Fruit fly (Drosophila melanogaster) whole organism, embryonic: ENCODE data around the gene CG33502.

Source experiments
- Aef1 ChIP-seq: fragments of 200-800 bp; sonication (Bioruptor generic); IDR thresholded peaks from 3 replicates; pipeline ENCODE4 v1.3.6; 2022; ENCODE audit warnings: missing biosample characterization, missing genetic modification characterization
- Antp ChIP-seq: fragments of 200-800 bp; sonication (Bioruptor generic); optimal IDR thresholded peaks from 3 replicates; lab custom pipeline; 2016; ENCODE audit warnings: missing biosample characterization, missing genetic modification characterization
- Atf-2 ChIP-seq: fragments of 200-800 bp; sonication (Bioruptor generic); optimal IDR thresholded peaks from 2 replicates; lab custom pipeline; 2016; ENCODE audit warnings: missing biosample characterization, missing genetic modification characterization
- CG10431 ChIP-seq: fragments of 200-800 bp; sonication (Bioruptor generic); optimal IDR thresholded peaks from 3 replicates; lab custom pipeline; 2018; ENCODE audit warnings: missing biosample characterization, mild to moderate bottlenecking, missing genetic modification characterization
- CG10462 ChIP-seq: fragments of 200-800 bp; sonication (Bioruptor generic); optimal IDR thresholded peaks from 2 replicates; lab custom pipeline; 2016; ENCODE audit warnings: missing biosample characterization, missing genetic modification characterization
- CG11504 ChIP-seq: fragments of 200-800 bp; sonication (Bioruptor generic); optimal IDR thresholded peaks from 3 replicates; lab custom pipeline; 2019; ENCODE audit warnings: missing biosample characterization, mild to moderate bottlenecking, missing genetic modification characterization, moderate library complexity
- CG11695 ChIP-seq: fragments of 200-800 bp; sonication (Bioruptor generic); IDR thresholded peaks from 3 replicates; pipeline ENCODE4 v1.3.6; 2022; ENCODE audit warnings: missing biosample characterization, missing genetic modification characterization
- CG1233 ChIP-seq: fragments of 200-800 bp; sonication (Bioruptor generic); optimal IDR thresholded peaks from 4 replicates; lab custom pipeline; 2018; ENCODE audit warnings: missing biosample characterization, mild to moderate bottlenecking, missing genetic modification characterization
- CG12769 ChIP-seq: fragments of 200-800 bp; sonication (Bioruptor generic); optimal IDR thresholded peaks from 2 replicates; lab custom pipeline; 2019; ENCODE audit warnings: missing biosample characterization, mild to moderate bottlenecking, missing genetic modification characterization, moderate library complexity
- CG12942 ChIP-seq: fragments of 200-800 bp; sonication (Bioruptor generic); optimal IDR thresholded peaks from 3 replicates; lab custom pipeline; 2016; ENCODE audit warnings: missing biosample characterization, missing genetic modification characterization
- CG14667 ChIP-seq: fragments of 200-800 bp; sonication (Bioruptor generic); IDR thresholded peaks from 2 replicates; pipeline ENCODE4 v1.3.6; 2022; ENCODE audit warnings: missing biosample characterization, missing genetic modification characterization
- CG14965 ChIP-seq: fragments of 200-800 bp; sonication (Bioruptor generic); optimal IDR thresholded peaks from 2 replicates; lab custom pipeline; 2016; ENCODE audit warnings: missing biosample characterization, missing genetic modification characterization, borderline replicate concordance
- CG1603 ChIP-seq: fragments of 200-800 bp; sonication (Bioruptor generic); optimal IDR thresholded peaks from 2 replicates; lab custom pipeline; 2019; ENCODE audit warnings: missing biosample characterization, mild to moderate bottlenecking, missing genetic modification characterization, moderate library complexity
- CG2678 ChIP-seq: fragments of 200-800 bp; sonication (Bioruptor generic); optimal IDR thresholded peaks from 3 replicates; lab custom pipeline; 2019; ENCODE audit warnings: missing biosample characterization, mild to moderate bottlenecking, missing genetic modification characterization, moderate library complexity
- CG34422 ChIP-seq: fragments of 200-800 bp; sonication (Bioruptor generic); IDR thresholded peaks from 3 replicates; pipeline ENCODE4 v1.3.6; 2022; ENCODE audit warnings: missing biosample characterization, missing genetic modification characterization
- CG4707 ChIP-seq: fragments of 200-800 bp; sonication (Bioruptor generic); optimal IDR thresholded peaks from 2 replicates; lab custom pipeline; 2018; ENCODE audit warnings: missing biosample characterization, mild to moderate bottlenecking, missing genetic modification characterization, moderate library complexity
- CG7786 ChIP-seq: fragments of 200-800 bp; sonication (Bioruptor generic); optimal IDR thresholded peaks from 2 replicates; lab custom pipeline; 2016; ENCODE audit warnings: missing biosample characterization, missing genetic modification characterization
- CG8924 ChIP-seq: fragments of 200-800 bp; optimal IDR thresholded peaks from 3 replicates; lab custom pipeline; 2019; ENCODE audit warnings: missing biosample characterization, mild to moderate bottlenecking, missing genetic modification characterization, moderate library complexity
- Drgx ChIP-seq: fragments of 200-800 bp; sonication (Bioruptor generic); IDR thresholded peaks from 2 replicates; pipeline ENCODE4 v1.3.6; 2022; ENCODE audit warnings: missing biosample characterization, missing genetic modification characterization
- E2f1 ChIP-seq: fragments of 200-800 bp; sonication (Bioruptor generic); IDR thresholded peaks from 2 replicates; pipeline ENCODE4 v1.3.6; 2022; ENCODE audit warnings: missing biosample characterization, missing genetic modification characterization
- Fer1 ChIP-seq: fragments of 200-800 bp; sonication (Bioruptor generic); optimal IDR thresholded peaks from 2 replicates; lab custom pipeline; 2017; ENCODE audit warnings: missing biosample characterization, mild to moderate bottlenecking, missing genetic modification characterization
- Hr3 ChIP-seq: fragments of 200-800 bp; sonication (Bioruptor generic); optimal IDR thresholded peaks from 3 replicates; lab custom pipeline; 2016; ENCODE audit warnings: missing biosample characterization, missing genetic modification characterization
- Hr51 ChIP-seq, 2 experiments: fragments of 200-800 bp; sonication (Bioruptor generic); optimal IDR thresholded peaks; 2 replicates in 1 of 2; 3 replicates in 1 of 2; lab custom pipeline; 2016 to 2018; ENCODE audit warnings: missing biosample characterization in 2 of 2, missing genetic modification characterization in 2 of 2, mild to moderate bottlenecking in 1 of 2, moderate library complexity in 1 of 2
- MBD-R2 ChIP-seq: fragments of 200-800 bp; sonication (Bioruptor generic); IDR thresholded peaks from 2 replicates; pipeline ENCODE4 v1.3.6; 2022; ENCODE audit warnings: missing biosample characterization, missing genetic modification characterization
- Myb ChIP-seq: fragments of 200-800 bp; sonication (Bioruptor generic); optimal IDR thresholded peaks from 2 replicates; lab custom pipeline; 2016; ENCODE audit warnings: missing biosample characterization, missing genetic modification characterization
- Side ChIP-seq: fragments of 200-800 bp; sonication (Bioruptor generic); optimal IDR thresholded peaks from 2 replicates; lab custom pipeline; 2016; ENCODE audit warnings: missing biosample characterization, missing genetic modification characterization
- Sin3A ChIP-seq: fragments of >200 bp; optimal IDR thresholded peaks from 2 replicates; lab custom pipeline; 2018
- Sox102F ChIP-seq: fragments of 200-800 bp; sonication (Bioruptor generic); optimal IDR thresholded peaks from 2 replicates; lab custom pipeline; 2018; ENCODE audit warnings: missing biosample characterization, mild to moderate bottlenecking, missing genetic modification characterization, moderate library complexity
- Ssrp ChIP-seq: fragments of 200-800 bp; sonication (Bioruptor generic); optimal IDR thresholded peaks from 2 replicates; lab custom pipeline; 2018; ENCODE audit warnings: missing biosample characterization, mild to moderate bottlenecking, missing genetic modification characterization, moderate library complexity
- Trl ChIP-seq, 3 experiments: fragments of >200 bp in 2 of 3; fragments of 200-800 bp in 1 of 3; sonication (Bioruptor generic) in 1 of 3; optimal IDR thresholded peaks; 2 replicates in 1 of 3; 3 replicates in 2 of 3; lab custom pipeline; 2016 to 2017; ENCODE audit warnings: missing biosample characterization in 1 of 3, missing genetic modification characterization in 1 of 3
- Vsx1 ChIP-seq: fragments of 200-800 bp; sonication (Bioruptor generic); optimal IDR thresholded peaks from 2 replicates; lab custom pipeline; 2017; ENCODE audit warnings: missing biosample characterization, mild to moderate bottlenecking, missing genetic modification characterization, missing genetic modification reagents
- chif ChIP-seq, 2 experiments: fragments of 200-800 bp; sonication (Bioruptor generic); optimal IDR thresholded peaks; 3 replicates each; lab custom pipeline; 2016; ENCODE audit warnings: missing biosample characterization in 2 of 2, missing genetic modification characterization in 2 of 2
- corto ChIP-seq: fragments of 200-800 bp; sonication (Bioruptor generic); optimal IDR thresholded peaks from 2 replicates; lab custom pipeline; 2016; ENCODE audit warnings: missing biosample characterization, mild to moderate bottlenecking, missing genetic modification characterization, moderate library complexity
- dmrt99B ChIP-seq: fragments of 200-800 bp; sonication (Bioruptor generic); optimal IDR thresholded peaks from 2 replicates; lab custom pipeline; 2018; ENCODE audit warnings: missing biosample characterization, mild to moderate bottlenecking, missing genetic modification characterization, moderate library complexity
- gem ChIP-seq: fragments of 200-800 bp; sonication (Bioruptor generic); optimal IDR thresholded peaks from 2 replicates; lab custom pipeline; 2019; ENCODE audit warnings: missing biosample characterization, mild to moderate bottlenecking, missing genetic modification characterization, moderate library complexity
- hkb ChIP-seq, 2 experiments: fragments of 200-800 bp in 1 of 2; fragments of >200 bp in 1 of 2; sonication (Bioruptor generic) in 1 of 2; IDR thresholded peaks in 1 of 2; optimal IDR thresholded peaks in 1 of 2; 2 replicates each; pipeline versions ENCODE4 v1.3.6 to Lab custom; 2017 to 2022; ENCODE audit warnings: missing biosample characterization in 1 of 2, missing genetic modification characterization in 1 of 2
- jigr1 ChIP-seq: fragments of 200-800 bp; sonication (Bioruptor generic); IDR thresholded peaks from 3 replicates; pipeline ENCODE4 v1.3.6; 2022; ENCODE audit warnings: missing biosample characterization, missing genetic modification characterization
- knrl ChIP-seq: fragments of 200-800 bp; sonication (Bioruptor generic); IDR thresholded peaks from 3 replicates; pipeline ENCODE4 v1.3.6; 2022; ENCODE audit warnings: missing biosample characterization, missing genetic modification characterization; ENCODE audit not compliant: partially characterized antibody
- lab ChIP-seq: fragments of 200-800 bp; sonication (Bioruptor generic); optimal IDR thresholded peaks from 3 replicates; lab custom pipeline; 2017; ENCODE audit warnings: missing biosample characterization, missing genetic modification characterization, mild to moderate bottlenecking, moderate library complexity, missing genetic modification reagents
- lbe ChIP-seq: fragments of 200-800 bp; sonication (Bioruptor generic); optimal IDR thresholded peaks from 2 replicates; lab custom pipeline; 2016; ENCODE audit warnings: missing biosample characterization, mild to moderate bottlenecking, missing genetic modification characterization
- nau ChIP-seq: fragments of 200-800 bp; sonication (Bioruptor generic); optimal IDR thresholded peaks from 3 replicates; lab custom pipeline; 2017; ENCODE audit warnings: missing biosample characterization, mild to moderate bottlenecking, missing genetic modification characterization, missing genetic modification reagents
- nmo ChIP-seq: fragments of 200-800 bp; sonication (Bioruptor generic); optimal IDR thresholded peaks from 2 replicates; lab custom pipeline; 2018; ENCODE audit warnings: missing biosample characterization, mild to moderate bottlenecking, missing genetic modification characterization, moderate library complexity
- ranshi ChIP-seq: fragments of 200-800 bp; sonication (Bioruptor generic); IDR thresholded peaks from 2 replicates; pipeline ENCODE4 v1.3.6; 2022; ENCODE audit warnings: missing biosample characterization, missing genetic modification characterization
- repo ChIP-seq: fragments of 200-800 bp; sonication (Bioruptor generic); optimal IDR thresholded peaks from 2 replicates; lab custom pipeline; 2016; ENCODE audit warnings: missing biosample characterization, missing genetic modification characterization
- trh ChIP-seq: fragments of 200-800 bp; sonication (Bioruptor generic); optimal IDR thresholded peaks from 2 replicates; lab custom pipeline; 2016; ENCODE audit warnings: missing biosample characterization, missing genetic modification characterization
- ttk ChIP-seq: fragments of 200-800 bp; sonication (Bioruptor generic); IDR thresholded peaks from 2 replicates; pipeline ENCODE4 v2.1.2; 2022; ENCODE audit warnings: missing biosample characterization, missing genetic modification characterization
- vfl ChIP-seq: fragments of 200-800 bp; sonication (Bioruptor generic); optimal IDR thresholded peaks from 2 replicates; lab custom pipeline; 2016; ENCODE audit warnings: missing biosample characterization, missing genetic modification characterization
- zf30C ChIP-seq: fragments of 200-800 bp; sonication (Bioruptor generic); optimal IDR thresholded peaks from 3 replicates; lab custom pipeline; 2018; ENCODE audit warnings: missing biosample characterization, mild to moderate bottlenecking, missing genetic modification characterization

The CG33502 gene

DNA sequence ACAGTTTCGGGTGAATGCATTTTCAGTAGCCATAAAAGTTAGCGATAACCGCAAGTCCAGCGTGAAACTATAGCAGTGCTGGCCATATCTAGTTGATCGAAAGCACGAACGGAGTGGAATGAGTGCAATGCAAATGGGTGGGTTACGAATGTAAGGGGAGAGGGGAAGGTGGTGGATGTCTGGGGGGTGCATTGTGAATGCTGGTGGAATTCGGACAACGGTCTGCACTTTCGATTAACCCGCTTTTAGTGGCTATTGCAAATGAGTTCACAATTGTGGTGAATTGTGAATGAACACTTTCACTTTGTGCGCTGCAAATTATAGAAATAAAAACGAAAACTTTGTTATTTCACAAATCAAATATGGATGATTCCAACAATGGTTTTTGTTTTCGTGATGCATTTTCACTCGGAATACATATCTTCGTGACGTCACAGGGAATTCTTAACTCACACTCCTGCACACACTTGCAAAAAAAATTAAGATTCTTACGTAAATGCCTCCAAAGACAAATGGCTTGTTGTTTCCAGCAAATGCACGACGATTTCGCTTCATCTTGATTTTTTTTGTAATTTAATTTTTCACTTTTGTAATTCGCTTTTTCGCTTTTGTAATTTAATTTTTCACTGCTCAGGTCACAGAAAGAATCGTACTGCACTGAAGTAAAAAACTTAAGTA, 18.3 kb upstream of the CG33502 start, which contains the start of gene DIP1 (continued):
- TF ChIP-seq hkb (optimal IDR thresholded peaks at IDR 0.05; lab: Kevin White, UChicago) (no peak), hkb (GFP tag; IDR thresholded peaks at IDR 0.05; lab: Robert Waterston, UW) (peak; percentile 71), Side (GFP tag; lab: Kevin White, UChicago) (peak; percentile 45), knrl (GFP tag; lab: Robert Waterston, UW) (no peak), corto (GFP tag; lab: Kevin White, UChicago) (peak; percentile 58), CG4707 (GFP tag; lab: Kevin White, UChicago) (no peak), lab (GFP tag; lab: Kevin White, UChicago) (peak; percentile 27), Hr3 (GFP tag; lab: Kevin White, UChicago) (no peak), dmrt99B (tag; lab: Kevin White, UChicago) (peak; percentile 10), lbe (GFP tag; lab: Kevin White, UChicago) (peak; percentile 42), CG1603 (tag; lab: Kevin White, UChicago) (peak; percentile 3), gem (tag; lab: Kevin White, UChicago) (peak; percentile 50), CG1233 (no peak), Ssrp (tag; lab: Kevin White, UChicago) (no peak), Vsx1 (no peak), jigr1 (GFP tag; lab: Robert Waterston, UW) (no peak), Sox102F (GFP tag; lab: Kevin White, UChicago) (peak; percentile 43), Myb (no peak), CG10431 (peak; percentile 1), repo (no peak), CG8924 (tag; lab: Kevin White, UChicago) (peak; percentile 30), Atf-2 (GFP tag; lab: Kevin White, UChicago) (no peak), CG12769 (tag; lab: Kevin White, UChicago) (peak; percentile 15), nmo (GFP tag; lab: Kevin White, UChicago) (no peak), chif (GFP tag; optimal IDR thresholded peaks at IDR 0.05; lab: Kevin White, UChicago) (peak in 1 of 2 experiments; percentile 38), E2f1 (GFP tag; lab: Robert Waterston, UW) (0 out of 2 replicates have a peak, but pooled peaks have one; percentile 35), zf30C (GFP tag; lab: Kevin White, UChicago) (peak; percentile 52), trh (no peak), MBD-R2 (GFP tag; lab: Robert Waterston, UW) (no peak), vfl (GFP tag; lab: Kevin White, UChicago) (peak; percentile 23), Aef1 (GFP tag; lab: Robert Waterston, UW) (no peak), ttk (GFP tag; lab: Robert Waterston, UW) (no peak), Drgx (GFP tag; lab: Robert Waterston, UW) (peak; percentile 67), CG2678 (tag; lab: Kevin White, UChicago) (peak; percentile 12), Trl (optimal IDR thresholded peaks at IDR 0.05; lab: Kevin White, UChicago) (no peak), Trl (GFP tag; optimal IDR thresholded peaks at IDR 0.05; lab: Kevin White, UChicago) (peak; percentile 9), Antp (GFP tag; lab: Kevin White, UChicago) (peak; percentile 14), CG11504 (tag; lab: Kevin White, UChicago) (peak; percentile 21), CG10462 (no peak), Sin3A (lab: Kevin White, UChicago) (no peak), Hr51 (GFP tag; optimal IDR thresholded peaks at IDR 0.05; lab: Kevin White, UChicago) (peak in 1 of 2 experiments; percentile 49), CG14965 (no peak), ranshi (0 out of 2 replicates have a peak, but pooled peaks have one; percentile 21), nau (GFP tag; lab: Kevin White, UChicago) (peak; percentile 40), CG7786 (GFP tag; lab: Kevin White, UChicago) (no peak), CG34422 (peak; percentile 28; the same call in 1 of the 3 replicates), CG12942 (no peak), CG11695 (GFP tag; lab: Robert Waterston, UW) (peak; percentile 55; the same call in 1 of the 3 replicates), Fer1 (GFP tag; lab: Kevin White, UChicago) (peak; percentile 9), CG14667 (GFP tag; lab: Robert Waterston, UW) (no peak)
